Fruit fly (Drosophila melanogaster) whole organism, embryonic: ENCODE measurements around the gene Gdi.

Source experiments
- ATbp ChIP-seq: fragments of 200-800 bp; sonication (Bioruptor generic); optimal IDR thresholded peaks from 2 replicates; lab custom pipeline; 2017; ENCODE audit warnings: missing biosample characterization, mild to moderate bottlenecking, missing genetic modification characterization, missing genetic modification reagents
- Bdp1 ChIP-seq: fragments of 200-800 bp; sonication (Bioruptor generic); optimal IDR thresholded peaks from 3 replicates; lab custom pipeline; 2016; ENCODE audit warnings: missing biosample characterization, missing genetic modification characterization
- Blimp-1 ChIP-seq: fragments of 200-800 bp; sonication (Bioruptor generic); optimal IDR thresholded peaks from 3 replicates; lab custom pipeline; 2018; ENCODE audit warnings: missing biosample characterization, missing genetic modification characterization, mild to moderate bottlenecking, moderate library complexity, missing genetic modification reagents
- CG11695 ChIP-seq: fragments of 200-800 bp; sonication (Bioruptor generic); IDR thresholded peaks from 3 replicates; pipeline ENCODE4 v1.3.6; 2022; ENCODE audit warnings: missing biosample characterization, missing genetic modification characterization
- CG11723 ChIP-seq: fragments of 200-800 bp; sonication (Bioruptor generic); optimal IDR thresholded peaks from 2 replicates; lab custom pipeline; 2017; ENCODE audit warnings: missing biosample characterization, mild to moderate bottlenecking, missing genetic modification characterization
- CG12299 ChIP-seq: fragments of 200-800 bp; sonication (Bioruptor generic); optimal IDR thresholded peaks from 2 replicates; lab custom pipeline; 2018; ENCODE audit warnings: missing biosample characterization, mild to moderate bottlenecking, missing genetic modification characterization
- CG13775 ChIP-seq: fragments of 200-800 bp; sonication (Bioruptor generic); optimal IDR thresholded peaks from 3 replicates; lab custom pipeline; 2017; ENCODE audit warnings: missing biosample characterization, mild to moderate bottlenecking, missing genetic modification characterization
- CG15269 ChIP-seq: fragments of 200-800 bp; sonication (Bioruptor generic); optimal IDR thresholded peaks from 2 replicates; lab custom pipeline; 2018; ENCODE audit warnings: missing biosample characterization, mild to moderate bottlenecking, missing genetic modification characterization, moderate library complexity
- CG1529 ChIP-seq: fragments of 200-800 bp; sonication (Bioruptor generic); optimal IDR thresholded peaks from 3 replicates; lab custom pipeline; 2018; ENCODE audit warnings: missing biosample characterization, missing genetic modification characterization
- CG15601 ChIP-seq: fragments of 200-800 bp; sonication (Bioruptor generic); optimal IDR thresholded peaks from 3 replicates; lab custom pipeline; 2019; ENCODE audit warnings: missing biosample characterization, mild to moderate bottlenecking, missing genetic modification characterization, moderate library complexity
- CG18619 ChIP-seq: fragments of 200-800 bp; sonication (Bioruptor generic); optimal IDR thresholded peaks from 3 replicates; lab custom pipeline; 2017; ENCODE audit warnings: missing biosample characterization, mild to moderate bottlenecking, missing genetic modification characterization
- CG2678 ChIP-seq: fragments of 200-800 bp; sonication (Bioruptor generic); optimal IDR thresholded peaks from 3 replicates; lab custom pipeline; 2019; ENCODE audit warnings: missing biosample characterization, mild to moderate bottlenecking, missing genetic modification characterization, moderate library complexity
- CG2889 ChIP-seq: fragments of 200-800 bp; sonication (Bioruptor generic); IDR thresholded peaks from 3 replicates; pipeline ENCODE4 v1.3.6; 2022; ENCODE audit warnings: missing biosample characterization, missing genetic modification characterization
- CG3281 ChIP-seq: fragments of 200-800 bp; sonication (Bioruptor generic); optimal IDR thresholded peaks from 3 replicates; lab custom pipeline; 2017; ENCODE audit warnings: missing biosample characterization, mild to moderate bottlenecking, missing genetic modification characterization
- CG3838 ChIP-seq: fragments of 200-800 bp; sonication (Bioruptor generic); optimal IDR thresholded peaks from 3 replicates; lab custom pipeline; 2016; ENCODE audit warnings: missing biosample characterization, missing genetic modification characterization
- CG6254 ChIP-seq: fragments of 200-800 bp; sonication (Bioruptor generic); optimal IDR thresholded peaks from 3 replicates; lab custom pipeline; 2017; ENCODE audit warnings: mild to moderate bottlenecking, missing biosample characterization, missing genetic modification reagents, missing genetic modification characterization
- CG7372 ChIP-seq: fragments of 200-800 bp; sonication (Bioruptor generic); IDR thresholded peaks from 2 replicates; pipeline ENCODE4 v1.3.6; 2022; ENCODE audit warnings: missing biosample characterization, missing genetic modification characterization
- CG7556 ChIP-seq: fragments of 200-800 bp; sonication (Bioruptor generic); optimal IDR thresholded peaks from 2 replicates; lab custom pipeline; 2017; ENCODE audit warnings: missing biosample characterization, mild to moderate bottlenecking, missing genetic modification characterization
- CG7928 ChIP-seq: fragments of 200-800 bp; sonication (Bioruptor generic); optimal IDR thresholded peaks from 2 replicates; lab custom pipeline; 2017; ENCODE audit warnings: missing biosample characterization, mild to moderate bottlenecking, missing genetic modification characterization
- CG8290 ChIP-seq, 3 experiments: fragments of 200-800 bp; sonication (Bioruptor generic); optimal IDR thresholded peaks; 2 replicates each; lab custom pipeline; 2016 to 2019; ENCODE audit warnings: missing biosample characterization in 3 of 3, missing genetic modification characterization in 3 of 3, mild to moderate bottlenecking in 2 of 3, moderate library complexity in 1 of 3
- CG8388 ChIP-seq: fragments of 200-800 bp; sonication (Bioruptor generic); optimal IDR thresholded peaks from 2 replicates; lab custom pipeline; 2019; ENCODE audit warnings: missing biosample characterization, mild to moderate bottlenecking, missing genetic modification characterization, moderate library complexity
- CHES-1-like ChIP-seq: fragments of 200-800 bp; sonication (Bioruptor generic); optimal IDR thresholded peaks from 2 replicates; lab custom pipeline; 2016; ENCODE audit warnings: missing biosample characterization, missing genetic modification characterization
- Deaf1 ChIP-seq: fragments of 200-800 bp; optimal IDR thresholded peaks from 3 replicates; lab custom pipeline; 2019; ENCODE audit warnings: missing biosample characterization, mild to moderate bottlenecking, missing genetic modification characterization, moderate library complexity
- Dip2 ChIP-seq: fragments of 200-800 bp; sonication (Bioruptor generic); IDR thresholded peaks from 2 replicates; pipeline ENCODE4 v1.3.6; 2022; ENCODE audit warnings: missing biosample characterization, missing genetic modification characterization
- Doc2 ChIP-seq: fragments of 200-800 bp; sonication (Bioruptor generic); IDR thresholded peaks from 2 replicates; pipeline ENCODE4 v1.3.6; 2022; ENCODE audit warnings: missing biosample characterization, missing genetic modification characterization
- H15 ChIP-seq: fragments of 200-800 bp; sonication (Bioruptor generic); IDR thresholded peaks from 3 replicates; pipeline ENCODE4 v1.3.6; 2022; ENCODE audit warnings: missing biosample characterization, missing genetic modification characterization
- Hmx ChIP-seq: fragments of 200-800 bp; sonication (Bioruptor generic); optimal IDR thresholded peaks from 2 replicates; lab custom pipeline; 2016; ENCODE audit warnings: missing biosample characterization, missing genetic modification characterization
- Hr51 ChIP-seq, 2 experiments: fragments of 200-800 bp; sonication (Bioruptor generic); optimal IDR thresholded peaks; 2 replicates in 1 of 2; 3 replicates in 1 of 2; lab custom pipeline; 2016 to 2018; ENCODE audit warnings: missing biosample characterization in 2 of 2, missing genetic modification characterization in 2 of 2, mild to moderate bottlenecking in 1 of 2, moderate library complexity in 1 of 2
- Max ChIP-seq: fragments of 200-800 bp; sonication (Bioruptor generic); optimal IDR thresholded peaks from 2 replicates; lab custom pipeline; 2016; ENCODE audit warnings: missing biosample characterization, mild to moderate bottlenecking, missing genetic modification characterization
- Med ChIP-seq: fragments of 200-800 bp; sonication (Bioruptor generic); peaks from one replicate; lab custom pipeline; 2016; ENCODE audit warnings: missing biosample characterization, missing genetic modification characterization, mild to moderate bottlenecking, inconsistent platforms, moderate library complexity
- Rfx ChIP-seq: fragments of 200-800 bp; sonication (Bioruptor generic); IDR thresholded peaks from 2 replicates; pipeline ENCODE4 v1.3.6; 2022; ENCODE audit warnings: missing biosample characterization, missing genetic modification characterization
- ab ChIP-seq: fragments of 200-800 bp; sonication (Bioruptor generic); optimal IDR thresholded peaks from 2 replicates; lab custom pipeline; 2016; ENCODE audit warnings: missing biosample characterization, missing genetic modification characterization
- ase ChIP-seq: fragments of 200-800 bp; sonication (Bioruptor generic); IDR thresholded peaks from 3 replicates; pipeline ENCODE4 v1.3.6; 2022; ENCODE audit warnings: missing biosample characterization, missing genetic modification characterization
- cas ChIP-seq: fragments of 200-800 bp; sonication (Bioruptor generic); IDR thresholded peaks from 2 replicates; pipeline ENCODE4 v1.3.6; 2022; ENCODE audit warnings: missing biosample characterization, missing genetic modification characterization
- ci ChIP-seq: fragments of 200-800 bp; sonication (Bioruptor generic); IDR thresholded peaks from 3 replicates; pipeline ENCODE4 v1.3.6; 2022; ENCODE audit warnings: missing biosample characterization, missing genetic modification characterization
- dati ChIP-seq: fragments of 200-800 bp; sonication (Bioruptor generic); IDR thresholded peaks from 2 replicates; pipeline ENCODE4 v1.3.6; 2022; ENCODE audit warnings: missing biosample characterization, missing genetic modification characterization
- emc ChIP-seq: fragments of 200-800 bp; sonication (Bioruptor generic); optimal IDR thresholded peaks from 2 replicates; lab custom pipeline; 2016; ENCODE audit warnings: missing biosample characterization, missing genetic modification characterization
- gce ChIP-seq: fragments of 200-800 bp; sonication (Bioruptor generic); IDR thresholded peaks from 3 replicates; pipeline ENCODE4 v1.3.6; 2022; ENCODE audit warnings: missing biosample characterization, missing genetic modification characterization
- ham ChIP-seq: fragments of 200-800 bp; sonication (Bioruptor generic); IDR thresholded peaks from 2 replicates; pipeline ENCODE4 v1.3.6; 2022; ENCODE audit warnings: missing biosample characterization, missing genetic modification characterization
- kay ChIP-seq: fragments of 200-800 bp; sonication (Bioruptor generic); optimal IDR thresholded peaks from 2 replicates; lab custom pipeline; 2016; ENCODE audit warnings: missing biosample characterization, missing genetic modification characterization
- lab ChIP-seq: fragments of 200-800 bp; sonication (Bioruptor generic); optimal IDR thresholded peaks from 3 replicates; lab custom pipeline; 2017; ENCODE audit warnings: missing biosample characterization, missing genetic modification characterization, mild to moderate bottlenecking, moderate library complexity, missing genetic modification reagents
- lmd ChIP-seq: fragments of 200-800 bp; sonication (Bioruptor generic); IDR thresholded peaks from 2 replicates; pipeline ENCODE4 v1.3.6; 2022; ENCODE audit warnings: missing biosample characterization, missing genetic modification characterization
- oc ChIP-seq: fragments of 200-800 bp; sonication (Bioruptor generic); optimal IDR thresholded peaks from 2 replicates; lab custom pipeline; 2018; ENCODE audit warnings: missing biosample characterization, mild to moderate bottlenecking, missing genetic modification characterization, moderate library complexity
- ranshi ChIP-seq: fragments of 200-800 bp; sonication (Bioruptor generic); IDR thresholded peaks from 2 replicates; pipeline ENCODE4 v1.3.6; 2022; ENCODE audit warnings: missing biosample characterization, missing genetic modification characterization
- salm ChIP-seq: fragments of 200-800 bp; sonication (Bioruptor generic); optimal IDR thresholded peaks from 2 replicates; lab custom pipeline; 2018; ENCODE audit warnings: missing biosample characterization, mild to moderate bottlenecking, missing genetic modification characterization
- tll ChIP-seq, 2 experiments: fragments of 200-800 bp in 1 of 2; fragments of >200 bp in 1 of 2; sonication (Bioruptor generic) in 1 of 2; optimal IDR thresholded peaks; 2 replicates each; lab custom pipeline; 2017 to 2019; ENCODE audit warnings: missing biosample characterization in 2 of 2, missing genetic modification characterization in 2 of 2, mild to moderate bottlenecking in 1 of 2, moderate library complexity in 1 of 2
- yki ChIP-seq: fragments of >200 bp; optimal IDR thresholded peaks from 3 replicates; lab custom pipeline; 2018
- z ChIP-seq: fragments of 200-800 bp; sonication (Bioruptor generic); IDR thresholded peaks from 3 replicates; pipeline ENCODE4 v1.3.6; 2022; ENCODE audit warnings: missing biosample characterization, missing genetic modification characterization
- zen ChIP-seq: fragments of 200-800 bp; sonication (Bioruptor generic); optimal IDR thresholded peaks from 3 replicates; lab custom pipeline; 2018; ENCODE audit warnings: missing biosample characterization, mild to moderate bottlenecking, missing genetic modification characterization, moderate library complexity
- zfh1 ChIP-seq: fragments of 200-800 bp; sonication (Bioruptor generic); IDR thresholded peaks from 3 replicates; pipeline ENCODE4 v1.3.6; 2022; ENCODE audit warnings: missing biosample characterization, missing genetic modification characterization

Gene Gdi

DNA sequence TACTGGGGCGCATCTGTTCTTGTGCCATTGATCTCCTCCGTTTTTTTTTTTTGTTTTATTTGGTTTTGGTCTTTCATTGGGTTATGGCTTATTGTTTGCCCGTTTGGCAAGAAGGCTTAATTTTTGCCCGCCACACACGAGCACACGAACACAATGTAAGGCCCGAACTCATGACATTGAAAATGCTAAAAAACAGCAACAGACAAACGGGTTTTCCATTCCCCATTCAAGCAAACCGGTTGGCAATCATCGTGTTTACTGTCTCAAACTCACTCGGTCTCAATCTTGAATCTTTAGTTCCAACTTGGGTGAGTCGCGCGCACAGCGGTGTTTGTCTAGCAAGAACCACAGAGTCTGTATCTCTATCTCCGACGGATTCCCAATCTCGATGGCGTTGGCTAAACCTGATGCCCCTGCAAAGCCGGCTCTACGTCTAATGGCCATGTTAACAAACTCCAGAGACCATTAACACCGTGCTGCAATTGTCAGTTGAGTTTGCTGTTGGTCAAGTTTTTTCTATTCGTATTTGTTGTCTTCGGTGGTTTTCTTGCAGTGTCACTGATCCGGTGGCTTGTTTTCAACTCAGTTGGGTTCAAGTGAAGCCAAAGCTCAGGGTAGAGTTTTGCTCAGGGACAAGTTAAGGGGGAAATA, 14.0 kb upstream of the Gdi start (continued):
- TF ChIP-seq oc (tag; lab: Kevin White, UChicago) (peak; percentile 25), CG3281 (GFP tag; lab: Kevin White, UChicago) (peak; percentile 33), CG8388 (no peak), Max (GFP tag; lab: Kevin White, UChicago) (no peak), Med (GFP tag; lab: Kevin White, UChicago) (peak; percentile 85), CG13775 (GFP tag; lab: Kevin White, UChicago) (no peak), yki (lab: Kevin White, UChicago) (no peak), Hr51 (GFP tag; optimal IDR thresholded peaks at IDR 0.05; lab: Kevin White, UChicago) (no peak), CG15269 (tag; lab: Kevin White, UChicago) (peak; percentile 5), ATbp (GFP tag; lab: Kevin White, UChicago) (peak; percentile 0), Blimp-1 (GFP tag; lab: Kevin White, UChicago) (no peak), CG8290 (GFP tag; optimal IDR thresholded peaks at IDR 0.05; lab: Kevin White, UChicago) (no peak), CG8290 (tag; optimal IDR thresholded peaks at IDR 0.05; lab: Kevin White, UChicago) (peak in 1 of 2 experiments; percentile 48), Hmx (GFP tag; lab: Kevin White, UChicago) (no peak), Bdp1 (GFP tag; lab: Kevin White, UChicago) (no peak), H15 (GFP tag; lab: Robert Waterston, UW) (no peak), lmd (no peak), ase (GFP tag; lab: Robert Waterston, UW) (no peak), zen (tag; lab: Kevin White, UChicago) (no peak), gce (GFP tag; lab: Robert Waterston, UW) (no peak), ranshi (GFP tag; lab: Robert Waterston, UW) (no peak), CG18619 (GFP tag; lab: Kevin White, UChicago) (no peak), CG2678 (tag; lab: Kevin White, UChicago) (peak; percentile 13), ci (GFP tag; lab: Robert Waterston, UW) (0 out of 3 replicates have a peak, but pooled peaks have one; percentile 24), salm (no peak), z (GFP tag; lab: Robert Waterston, UW) (0 out of 3 replicates have a peak, but pooled peaks have one; percentile 8), CG6254 (GFP tag; lab: Kevin White, UChicago) (no peak), ab (no peak), Deaf1 (tag; lab: Kevin White, UChicago) (peak; percentile 22), cas (GFP tag; lab: Robert Waterston, UW) (no peak), CG7556 (GFP tag; lab: Kevin White, UChicago) (no peak), Doc2 (no peak), dati (GFP tag; lab: Robert Waterston, UW) (no peak), CG7928 (GFP tag; lab: Kevin White, UChicago) (no peak), CG7372 (GFP tag; lab: Robert Waterston, UW) (no peak), CG11695 (GFP tag; lab: Robert Waterston, UW) (no peak), CG15601 (tag; lab: Kevin White, UChicago) (no peak), CG2889 (no peak), ham (GFP tag; lab: Robert Waterston, UW) (no peak), emc (no peak), tll (GFP tag; optimal IDR thresholded peaks at IDR 0.05; lab: Kevin White, UChicago) (no peak), CG12299 (tag; lab: Kevin White, UChicago) (no peak), CG11723 (GFP tag; lab: Kevin White, UChicago) (no peak), kay (no peak), zfh1 (GFP tag; lab: Robert Waterston, UW) (no peak), CG1529 (GFP tag; lab: Kevin White, UChicago) (no peak), CG3838 (GFP tag; lab: Kevin White, UChicago) (no peak), CHES-1-like (GFP tag; lab: Kevin White, UChicago) (no peak), Dip2 (GFP tag; lab: Robert Waterston, UW) (no peak), lab (peak; percentile 40), Rfx (GFP tag; lab: Robert Waterston, UW) (no peak)
